Worm (Caenorhabditis elegans) whole organism, L4 larva: Measurements from ENCODE around the gene F54F11.1.

Experiments used
- mep-1 ChIP-seq: fragments of 150-350 bp; sonication (generic microtip); optimal IDR thresholded peaks from 3 replicates; lab custom pipeline; 2014; ENCODE audit warnings: missing biosample characterization, missing genetic modification characterization
- nhr-11 ChIP-seq: fragments of 150-350 bp; optimal IDR thresholded peaks from 2 replicates; lab custom pipeline; 2014; ENCODE audit warnings: missing biosample characterization, missing genetic modification characterization

DNA sequence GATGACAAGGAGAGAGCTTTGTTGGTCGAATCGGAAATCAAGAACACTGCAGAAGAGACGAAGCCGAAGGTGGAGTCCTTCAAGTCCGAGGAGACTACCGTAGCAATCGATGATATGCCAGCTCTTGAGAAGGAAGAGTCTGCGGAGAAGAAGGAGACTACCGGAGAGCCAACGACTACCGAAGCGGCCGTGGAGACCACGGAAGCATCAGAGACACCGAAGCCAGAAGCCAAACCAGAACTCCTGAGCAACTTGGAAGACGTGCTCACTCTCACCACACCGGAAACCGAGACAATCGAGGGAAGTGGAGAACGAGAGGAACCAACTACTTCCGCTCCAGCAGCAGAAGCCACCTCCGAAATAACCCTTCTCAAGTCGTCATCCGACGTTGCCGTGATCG, 19.6 kb upstream of the F54F11.1 start:
- TF ChIP-seq mep-1 (tag; lab: Kevin White, UChicago) (no peak), nhr-11 (tag; lab: Kevin White, UChicago) (no peak)
